Fruit fly (Drosophila melanogaster) whole organism, wandering third instar larva: Measurements from ENCODE around the gene THG.

Experiments
- CG32264 ChIP-seq: fragments of 200-800 bp; sonication (Bioruptor generic); optimal IDR thresholded peaks from 2 replicates; lab custom pipeline; 2016; ENCODE audit warnings: missing biosample characterization, missing genetic modification characterization
- CG9705 ChIP-seq: fragments of 200-800 bp; sonication (Bioruptor generic); optimal IDR thresholded peaks from 2 replicates; lab custom pipeline; 2018; ENCODE audit warnings: missing biosample characterization, mild to moderate bottlenecking, missing genetic modification characterization
- CrebA ChIP-seq: fragments of 200-800 bp; sonication (Bioruptor generic); optimal IDR thresholded peaks from 2 replicates; lab custom pipeline; 2016; ENCODE audit warnings: missing biosample characterization, mild to moderate bottlenecking, missing genetic modification characterization, borderline replicate concordance
- Dfd ChIP-seq: fragments of >200 bp; optimal IDR thresholded peaks from 2 replicates; lab custom pipeline; 2017; ENCODE audit warnings: missing biosample characterization, missing genetic modification characterization
- GATAd ChIP-seq: sonication (Bioruptor generic); optimal IDR thresholded peaks from 2 replicates; lab custom pipeline; 2016; ENCODE audit warnings: missing biosample characterization, missing genetic modification characterization
- HLH106 ChIP-seq: fragments of 200-800 bp; optimal IDR thresholded peaks from 3 replicates; lab custom pipeline; 2019; ENCODE audit warnings: missing biosample characterization, mild to moderate bottlenecking, missing genetic modification characterization, moderate library complexity
- Hnf4 ChIP-seq: fragments of 200-800 bp; sonication (Bioruptor generic); optimal IDR thresholded peaks from 2 replicates; lab custom pipeline; 2016; ENCODE audit warnings: missing biosample characterization, mild to moderate bottlenecking, missing genetic modification characterization
- Hr78 ChIP-seq: fragments of >200 bp; optimal IDR thresholded peaks from 2 replicates; lab custom pipeline; 2017; ENCODE audit warnings: missing biosample characterization, missing genetic modification characterization
- Hr83 ChIP-seq: fragments of 200-300 bp; sonication (Bioruptor generic); optimal IDR thresholded peaks from 2 replicates; lab custom pipeline; 2016; ENCODE audit warnings: missing biosample characterization, mild to moderate bottlenecking, missing genetic modification characterization, moderate library complexity; ENCODE audit not compliant: poor library complexity, severe bottlenecking
- Myc ChIP-seq: fragments of >200 bp; optimal IDR thresholded peaks from 2 replicates; lab custom pipeline; 2017
- OdsH ChIP-seq: fragments of 200-800 bp; sonication (Bioruptor generic); optimal IDR thresholded peaks from 2 replicates; lab custom pipeline; 2016; ENCODE audit warnings: missing biosample characterization, mild to moderate bottlenecking, missing genetic modification characterization
- Sp1 ChIP-seq: fragments of 200-800 bp; sonication (Bioruptor generic); optimal IDR thresholded peaks from 3 replicates; lab custom pipeline; 2019; ENCODE audit warnings: missing biosample characterization, mild to moderate bottlenecking, missing genetic modification characterization, moderate library complexity
- br ChIP-seq: fragments of 200-800 bp; sonication (Bioruptor generic); optimal IDR thresholded peaks from 2 replicates; lab custom pipeline; 2016; ENCODE audit warnings: missing biosample characterization, missing genetic modification characterization
- brk ChIP-seq: fragments of 200-800 bp; sonication (Bioruptor generic); optimal IDR thresholded peaks from 2 replicates; lab custom pipeline; 2016; ENCODE audit warnings: missing biosample characterization, mild to moderate bottlenecking, missing genetic modification characterization
- dl ChIP-seq, 2 experiments: fragments of 175-275, 200-275 bp in 1 of 2; fragments of 200-275 bp in 1 of 2; sonication (Bioruptor generic); optimal IDR thresholded peaks; lab custom pipeline; 2018; ENCODE audit warnings: mild to moderate bottlenecking in 2 of 2, missing biosample characterization in 2 of 2, missing genetic modification characterization in 2 of 2, moderate library complexity in 2 of 2; ENCODE audit not compliant: partially characterized antibody in 2 of 2, insufficient read depth in 1 of 2
- dsf ChIP-seq: sonication (Bioruptor generic); optimal IDR thresholded peaks from 2 replicates; lab custom pipeline; 2016; ENCODE audit warnings: missing biosample characterization, missing genetic modification characterization, borderline replicate concordance
- ey ChIP-seq: fragments of 200-800 bp; sonication (Bioruptor generic); optimal IDR thresholded peaks from 2 replicates; lab custom pipeline; 2016; ENCODE audit warnings: missing biosample characterization, missing genetic modification characterization
- fru ChIP-seq: fragments of 200-800 bp; sonication (Bioruptor generic); optimal IDR thresholded peaks from 3 replicates; lab custom pipeline; 2016; ENCODE audit warnings: missing biosample characterization, mild to moderate bottlenecking, missing genetic modification characterization
- h ChIP-seq: fragments of 200-800 bp; sonication (Bioruptor generic); optimal IDR thresholded peaks from 3 replicates; lab custom pipeline; 2016; ENCODE audit warnings: missing biosample characterization, mild to moderate bottlenecking, missing genetic modification characterization
- jim ChIP-seq: fragments of 175-275, 200-325 bp; sonication (Bioruptor generic); optimal IDR thresholded peaks from 2 replicates; lab custom pipeline; 2016; ENCODE audit warnings: missing biosample characterization, mild to moderate bottlenecking, missing genetic modification characterization
- pan ChIP-seq: fragments of >200 bp; optimal IDR thresholded peaks from 2 replicates; lab custom pipeline; 2017
- psq ChIP-seq: fragments of 200-800 bp; sonication (Bioruptor generic); optimal IDR thresholded peaks from 3 replicates; lab custom pipeline; 2017; ENCODE audit warnings: missing biosample characterization, mild to moderate bottlenecking, missing genetic modification characterization, moderate library complexity
- rgr ChIP-seq: fragments of 200-800 bp; sonication (Bioruptor generic); optimal IDR thresholded peaks from 3 replicates; lab custom pipeline; 2016; ENCODE audit warnings: missing biosample characterization, mild to moderate bottlenecking, missing genetic modification characterization
- sage ChIP-seq: fragments of 200-800 bp; sonication (Bioruptor generic); optimal IDR thresholded peaks from 2 replicates; lab custom pipeline; 2016; ENCODE audit warnings: missing biosample characterization, mild to moderate bottlenecking, missing genetic modification characterization
- sv ChIP-seq: fragments of 200-800 bp; sonication (Bioruptor generic); optimal IDR thresholded peaks from 3 replicates; lab custom pipeline; 2016; ENCODE audit warnings: missing biosample characterization, missing genetic modification characterization
- tai ChIP-seq: sonication (Bioruptor generic); optimal IDR thresholded peaks from 2 replicates; lab custom pipeline; 2016; ENCODE audit warnings: missing biosample characterization, missing genetic modification characterization
- usp ChIP-seq: fragments of >200 bp; optimal IDR thresholded peaks from 2 replicates; lab custom pipeline; 2017; ENCODE audit warnings: missing biosample characterization, missing genetic modification characterization
- woc ChIP-seq: sonication (Bioruptor generic); optimal IDR thresholded peaks from 2 replicates; lab custom pipeline; 2016; ENCODE audit warnings: missing biosample characterization, mild to moderate bottlenecking, missing genetic modification characterization

THG gene

DNA sequence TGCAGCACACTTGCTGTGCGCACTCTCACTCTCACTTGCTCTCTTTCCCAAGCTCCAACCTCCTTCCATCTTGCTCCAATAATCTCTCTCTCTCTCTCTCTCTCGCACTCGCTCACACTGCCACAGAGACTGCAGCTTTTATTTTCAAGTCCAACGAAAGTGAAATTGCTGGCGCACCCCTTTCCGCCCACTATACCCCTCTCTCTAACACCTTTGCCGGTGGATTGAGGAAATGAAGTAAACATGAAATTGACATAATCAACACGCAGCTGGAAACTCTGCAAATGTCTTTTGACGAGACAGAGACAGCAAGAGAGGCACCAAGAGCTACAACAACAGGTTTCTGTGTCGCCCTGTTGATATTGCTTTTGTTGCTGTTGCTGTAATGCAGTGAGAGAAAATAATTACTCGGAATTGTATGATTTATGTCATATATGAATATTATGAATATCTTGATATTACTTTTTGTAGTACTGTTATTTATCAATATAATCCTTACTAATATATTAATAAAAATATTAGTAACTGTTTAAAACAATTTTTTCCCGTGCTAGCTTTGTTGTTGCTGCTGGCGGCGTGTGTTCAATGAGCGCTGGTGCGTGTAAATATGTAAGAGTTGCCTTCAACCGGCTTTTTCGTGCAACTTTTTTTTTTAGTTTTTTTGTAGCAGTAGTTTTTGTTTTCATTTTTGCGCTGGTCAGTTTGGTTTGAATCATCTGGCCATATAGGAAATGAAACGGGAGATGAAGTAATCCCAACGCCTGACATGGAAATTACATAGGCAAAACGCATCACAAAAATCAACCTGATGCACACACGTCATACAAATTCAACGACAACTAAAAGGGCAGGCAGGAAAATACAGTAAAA is 13.7 kb downstream of the THG start (continued):
- peak; percentile 88 for TF ChIP-seq HLH106 (tag; lab: Kevin White, UChicago)
- TF ChIP-seq woc (GFP tag; lab: Kevin White, UChicago): peak; percentile 31
- peak; percentile 60 for TF ChIP-seq ey (GFP tag; lab: Kevin White, UChicago)

DNA sequence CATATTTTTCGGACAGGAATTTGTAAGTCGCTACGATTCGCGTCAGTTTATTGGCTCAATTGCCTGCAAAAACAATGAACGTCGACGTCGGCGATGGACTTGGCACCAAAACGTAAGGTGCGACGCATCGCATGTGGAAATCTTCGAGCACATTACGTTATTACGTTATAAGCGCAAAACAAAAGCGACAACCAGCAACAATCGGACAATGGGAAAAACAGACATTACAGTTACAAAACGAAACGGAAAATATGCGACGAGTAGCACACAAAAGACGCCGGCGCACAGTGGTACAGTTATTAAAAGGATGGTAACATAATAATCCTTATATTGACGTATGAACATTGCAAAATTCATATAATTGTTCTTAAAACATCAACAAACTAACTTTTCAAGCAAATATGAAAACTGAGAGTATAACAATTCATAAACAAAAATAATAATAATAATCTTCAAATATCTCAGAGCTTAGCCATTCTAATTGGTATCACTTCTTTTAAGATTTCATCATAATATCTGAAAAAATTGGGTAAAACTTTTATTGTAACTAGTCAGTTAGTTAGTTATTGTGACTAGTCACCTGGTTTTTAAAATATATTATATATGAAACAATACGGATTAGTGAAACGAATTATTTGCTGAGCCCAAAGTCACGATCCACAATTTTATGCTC is 14.6 kb downstream of the THG start:
- no peak for TF ChIP-seq CG9705 (GFP tag; lab: Kevin White, UChicago)
- TF ChIP-seq, all 38 proteins: peak for 0

DNA sequence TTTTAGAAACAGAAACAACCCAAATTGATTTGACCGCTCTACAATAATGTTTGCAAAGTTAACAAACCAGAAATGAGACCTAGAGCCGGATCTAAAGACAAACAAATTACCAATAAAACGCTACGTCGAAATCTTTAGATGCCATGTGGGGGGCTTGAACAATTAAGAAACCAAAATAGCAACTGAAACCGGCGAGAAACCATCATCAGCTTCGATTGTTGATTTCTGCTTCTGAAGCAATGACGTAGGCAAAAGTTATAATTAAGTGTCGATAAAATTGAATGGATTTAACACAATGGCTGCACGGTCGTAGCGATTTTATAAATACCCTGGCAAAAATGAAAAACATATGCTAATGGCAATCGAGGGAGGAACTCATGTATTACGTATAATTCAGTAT is 16.6 kb downstream of the THG start:
- TF ChIP-seq fru (GFP tag; lab: Kevin White, UChicago) (no peak), GATAd (no peak), OdsH (GFP tag; lab: Kevin White, UChicago) (no peak), CG32264 (no peak), dsf (GFP tag; lab: Kevin White, UChicago) (no peak), jim (GFP tag; lab: Kevin White, UChicago) (no peak), pan (no peak), rgr (no peak), usp (no peak), sage (no peak), Sp1 (GFP tag; lab: Kevin White, UChicago) (no peak), Dfd (GFP tag; lab: Kevin White, UChicago) (no peak), woc (GFP tag; lab: Kevin White, UChicago) (no peak), brk (no peak), sv (GFP tag; lab: Kevin White, UChicago) (no peak), CrebA (GFP tag; lab: Kevin White, UChicago) (no peak), HLH106 (tag; lab: Kevin White, UChicago) (no peak), Hr83 (no peak)

DNA sequence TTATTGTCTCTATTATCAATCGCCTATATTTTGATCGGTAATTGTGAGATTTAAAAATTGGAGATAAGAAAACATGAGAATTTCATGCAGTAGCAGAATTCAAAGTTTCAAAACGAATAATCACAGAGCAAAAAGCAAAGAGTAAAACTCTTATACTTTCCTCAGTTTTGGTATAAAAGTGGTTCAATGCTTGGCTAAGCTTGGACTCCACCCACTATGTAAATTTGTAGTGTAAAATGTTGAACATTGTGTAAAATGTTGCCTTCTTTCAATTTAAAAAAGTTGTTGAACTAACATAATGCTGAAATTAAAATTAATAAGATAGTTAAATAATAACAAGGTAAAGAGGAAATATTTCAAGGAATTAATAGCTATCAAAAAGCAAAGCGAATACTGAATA is 36.7 kb downstream of the THG start:
- TF ChIP-seq Myc (peak; percentile 9), dl (GFP tag; optimal IDR thresholded peaks at IDR 0.05; lab: Kevin White, UChicago; ENCODE audit: insufficient read depth in 1 of 2, partially characterized antibody in 2 of 2) (no peak), br (GFP tag; lab: Kevin White, UChicago) (no peak), Hr78 (GFP tag; lab: Kevin White, UChicago) (no peak), sage (no peak)

DNA sequence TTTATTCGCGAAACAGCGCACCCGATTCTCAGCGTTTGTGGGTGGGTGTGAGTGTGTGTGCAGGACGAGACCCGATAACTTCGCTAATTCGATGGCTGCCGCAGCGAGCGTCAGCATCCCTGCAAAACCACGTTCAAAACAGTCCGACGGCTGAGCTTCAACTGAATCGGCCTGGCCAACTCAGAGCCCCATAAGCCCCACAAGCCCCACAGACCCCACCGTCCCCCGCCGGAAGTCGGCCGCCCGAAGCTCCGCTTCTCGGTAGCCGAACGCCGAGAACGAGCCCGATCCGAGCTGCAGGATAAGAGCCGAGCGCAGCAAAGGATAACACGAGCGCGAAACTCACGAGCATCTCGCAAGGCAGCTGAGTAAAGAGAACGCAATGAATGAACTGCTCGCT is 37.4 kb downstream of the THG start, which contains the start of gene side-II:
side-II (minus strand) TSS at position 168 of the 400 bp plus-strand sequence.
- no peak for TF ChIP-seq ey (GFP tag; lab: Kevin White, UChicago)
- TF ChIP-seq tai (GFP tag; lab: Kevin White, UChicago): no peak
- no peak for TF ChIP-seq HLH106 (tag; lab: Kevin White, UChicago)
- TF ChIP-seq sage: no peak
- no peak for TF ChIP-seq jim (GFP tag; lab: Kevin White, UChicago)
- TF ChIP-seq h (GFP tag; lab: Kevin White, UChicago): no peak
- no peak for TF ChIP-seq Sp1 (GFP tag; lab: Kevin White, UChicago)
- no peak for TF ChIP-seq Hnf4
- no peak for TF ChIP-seq CG32264
- TF ChIP-seq usp: no peak
- TF ChIP-seq dsf (GFP tag; lab: Kevin White, UChicago): no peak
- TF ChIP-seq brk: no peak
- TF ChIP-seq fru (GFP tag; lab: Kevin White, UChicago): no peak
- TF ChIP-seq psq: no peak
- TF ChIP-seq Myc: no peak
- TF ChIP-seq woc (GFP tag; lab: Kevin White, UChicago): no peak
- TF ChIP-seq Dfd (GFP tag; lab: Kevin White, UChicago): no peak
- TF ChIP-seq sv (GFP tag; lab: Kevin White, UChicago): no peak
- no peak for TF ChIP-seq rgr
